Worm (Caenorhabditis elegans) whole organism, early embryonic: ENCODE results near the gene srlf-28.

Experiments used
- F13C5.2 ChIP-seq: sonication (generic microtip); optimal IDR thresholded peaks from 2 replicates; lab custom pipeline; 2017; ENCODE audit warnings: mild to moderate bottlenecking, missing genetic modification characterization, inconsistent platforms, missing compliant biosample characterization
- ama-1 ChIP-seq: fragments of 150-350 bp; optimal IDR thresholded peaks from 2 replicates; lab custom pipeline; 2014
- ceh-13 ChIP-seq: fragments of 200-800 bp; sonication (Bioruptor generic); optimal IDR thresholded peaks from 2 replicates; lab custom pipeline; 2018; ENCODE audit warnings: mild to moderate bottlenecking, missing genetic modification characterization, missing compliant biosample characterization
- flt-1 ChIP-seq: fragments of 200-800 bp; sonication (Bioruptor generic); IDR thresholded peaks from 2 replicates; pipeline ENCODE4 v1.3.6; 2022; ENCODE audit warnings: missing genetic modification characterization, missing compliant biosample characterization
- hmbx-1 ChIP-seq: sonication (generic microtip); optimal IDR thresholded peaks from 2 replicates; lab custom pipeline; 2016; ENCODE audit warnings: mild to moderate bottlenecking, missing genetic modification characterization, missing compliant biosample characterization
- hmg-4 ChIP-seq: fragments of 200-800 bp; sonication (Bioruptor generic); optimal IDR thresholded peaks from 2 replicates; lab custom pipeline; 2018; ENCODE audit warnings: mild to moderate bottlenecking, missing genetic modification characterization, missing compliant biosample characterization
- scrt-1 ChIP-seq: fragments of 200-800 bp; sonication (Bioruptor generic); IDR thresholded peaks from 2 replicates; pipeline ENCODE4 v1.3.6; 2022; ENCODE audit warnings: missing genetic modification characterization, missing compliant biosample characterization
- tra-4 ChIP-seq: sonication (generic microtip); optimal IDR thresholded peaks from 2 replicates; lab custom pipeline; 2017; ENCODE audit warnings: missing genetic modification characterization, missing compliant biosample characterization

DNA sequence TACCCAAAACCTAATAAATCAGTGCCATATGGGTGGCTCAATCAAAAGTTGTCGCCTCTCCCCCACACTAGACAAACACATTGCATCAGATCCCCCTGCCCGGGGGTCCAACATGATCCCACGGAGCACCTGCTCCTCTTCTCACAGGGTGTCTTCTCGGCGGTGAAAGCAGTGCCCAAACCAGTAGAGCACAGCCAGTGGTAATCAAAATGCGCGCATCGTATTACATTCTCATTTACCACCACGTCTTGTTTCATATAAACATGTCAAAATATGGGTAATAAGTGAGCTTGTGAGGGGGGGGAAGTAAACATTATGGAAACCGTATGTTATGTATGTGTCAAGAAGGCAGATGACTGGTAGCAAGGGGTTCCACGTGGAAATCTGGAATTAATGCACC is 48.4 kb downstream of the srlf-28 start:
- TF ChIP-seq hmbx-1, result no peak
- TF ChIP-seq ceh-13 (GFP tag; lab: Kevin White, UChicago), result no peak
- no peak for TF ChIP-seq ama-1 (lab: Kevin White, UChicago)
- TF ChIP-seq scrt-1, result no peak
- TF ChIP-seq tra-4 (tag; lab: Kevin White, UChicago), result no peak
- TF ChIP-seq hmg-4 (GFP tag; lab: Kevin White, UChicago), result no peak
- no peak for TF ChIP-seq F13C5.2 (tag; lab: Kevin White, UChicago)
- no peak for TF ChIP-seq flt-1 (GFP tag; lab: Robert Waterston, UW)
